Fruit fly (Drosophila melanogaster) S2 (cell line): ENCODE measurements around the gene CG32221.

Source experiments
- CG8478 ChIP-seq: fragments of >200 bp; optimal IDR thresholded peaks from 2 replicates; lab custom pipeline; 2018
- CTCF ChIP-seq, 2 experiments: fragments of >200 bp; optimal IDR thresholded peaks; 2 replicates each; lab custom pipeline; 2018

DNA sequence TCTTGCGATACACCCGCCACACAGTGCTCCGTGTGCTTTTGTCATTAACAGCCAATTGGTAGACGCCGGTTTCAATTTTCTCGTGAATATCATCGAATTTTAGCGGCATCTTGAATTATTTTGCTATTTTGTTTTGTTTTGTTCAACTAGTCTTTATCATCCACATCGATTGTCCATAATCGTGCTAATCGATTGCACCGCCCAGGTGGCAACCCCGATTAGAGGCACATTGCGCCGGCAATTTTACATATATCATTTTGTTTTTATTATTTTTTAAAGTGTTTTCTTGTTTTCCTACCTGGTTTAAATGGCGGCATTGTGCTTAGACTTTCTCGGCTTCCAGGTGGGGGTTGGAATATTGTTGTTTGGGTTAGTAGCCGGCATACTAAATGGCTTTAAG lies 28.6 kb upstream of the CG32221 start, which contains the start of gene CG34116:
- TF ChIP-seq CG8478 (lab: Kevin White, UChicago): no peak
- TF ChIP-seq CTCF (optimal IDR thresholded peaks at IDR 0.05; lab: Kevin White, UChicago): no peak
